Worm (Caenorhabditis elegans) whole organism, L2 larva: ENCODE results near the gene F28B4.3.

Source experiments
- nhr-23 ChIP-seq: fragments of 150-350 bp; optimal IDR thresholded peaks from 2 replicates; lab custom pipeline; 2014; ENCODE audit warnings: missing biosample characterization, missing genetic modification reagents, missing genetic modification characterization
- snpc-4 ChIP-seq: fragments of 150-350 bp; optimal IDR thresholded peaks from 2 replicates; lab custom pipeline; 2014; ENCODE audit warnings: missing biosample characterization, missing genetic modification characterization
- zag-1 ChIP-seq: fragments of 150-350 bp; optimal IDR thresholded peaks from 2 replicates; lab custom pipeline; 2014; ENCODE audit warnings: missing biosample characterization, missing genetic modification characterization

DNA sequence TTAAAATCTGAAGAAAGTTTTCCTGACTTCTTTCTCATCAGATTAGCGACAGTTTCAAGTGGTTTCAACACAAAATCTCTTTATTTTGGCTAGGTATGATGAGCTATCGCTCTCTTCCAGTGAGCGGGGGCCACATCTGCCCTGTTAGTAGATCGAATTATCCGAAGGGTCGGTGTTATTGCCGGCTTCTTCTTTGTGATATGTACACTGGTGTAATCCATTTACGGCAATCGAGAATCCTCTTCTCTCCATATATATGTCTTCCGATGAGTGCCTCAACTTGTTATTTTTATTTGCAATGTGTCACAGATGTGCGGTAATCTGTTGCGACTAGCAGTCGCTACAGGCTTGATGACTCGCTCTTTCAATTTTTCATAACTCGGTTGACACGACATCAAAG is 32.9 kb downstream of the F28B4.3 start:
- TF ChIP-seq snpc-4 (tag; lab: Kevin White, UChicago) (no peak), zag-1 (tag; lab: Kevin White, UChicago) (no peak), nhr-23 (tag; lab: Kevin White, UChicago) (no peak)
